Fruit fly (Drosophila melanogaster) whole organism, embryonic: ENCODE measurements around the gene CG1628.

Experiments
- B-H2 ChIP-seq: fragments of 200-800 bp; sonication (Bioruptor generic); optimal IDR thresholded peaks from 2 replicates; lab custom pipeline; 2018; ENCODE audit warnings: missing biosample characterization, mild to moderate bottlenecking, missing genetic modification characterization
- Blimp-1 ChIP-seq: fragments of 200-800 bp; sonication (Bioruptor generic); optimal IDR thresholded peaks from 3 replicates; lab custom pipeline; 2018; ENCODE audit warnings: missing biosample characterization, missing genetic modification characterization, mild to moderate bottlenecking, moderate library complexity, missing genetic modification reagents
- CG10209 ChIP-seq: fragments of 200-800 bp; sonication (Bioruptor generic); optimal IDR thresholded peaks from 3 replicates; lab custom pipeline; 2017; ENCODE audit warnings: missing biosample characterization, mild to moderate bottlenecking, missing genetic modification characterization, missing genetic modification reagents
- CG12942 ChIP-seq: fragments of 200-800 bp; sonication (Bioruptor generic); optimal IDR thresholded peaks from 3 replicates; lab custom pipeline; 2016; ENCODE audit warnings: missing biosample characterization, missing genetic modification characterization
- CG14667 ChIP-seq: fragments of 200-800 bp; sonication (Bioruptor generic); IDR thresholded peaks from 2 replicates; pipeline ENCODE4 v1.3.6; 2022; ENCODE audit warnings: missing biosample characterization, missing genetic modification characterization
- CG15011 ChIP-seq: fragments of 200-800 bp; sonication (Bioruptor generic); optimal IDR thresholded peaks from 3 replicates; lab custom pipeline; 2018; ENCODE audit warnings: missing biosample characterization, mild to moderate bottlenecking, missing genetic modification characterization
- CG1529 ChIP-seq: fragments of 200-800 bp; sonication (Bioruptor generic); optimal IDR thresholded peaks from 3 replicates; lab custom pipeline; 2018; ENCODE audit warnings: missing biosample characterization, missing genetic modification characterization
- CG15514 ChIP-seq: fragments of 200-800 bp; sonication (Bioruptor generic); optimal IDR thresholded peaks from 3 replicates; lab custom pipeline; 2017; ENCODE audit warnings: missing biosample characterization, missing genetic modification characterization, mild to moderate bottlenecking, moderate library complexity, missing genetic modification reagents
- CG17186 ChIP-seq: fragments of 200-800 bp; sonication (Bioruptor generic); optimal IDR thresholded peaks from 3 replicates; lab custom pipeline; 2017; ENCODE audit warnings: missing biosample characterization, missing genetic modification reagents, missing genetic modification characterization
- CG17328 ChIP-seq: fragments of 200-800 bp; sonication (Bioruptor generic); IDR thresholded peaks from 2 replicates; pipeline ENCODE4 v1.3.6; 2022; ENCODE audit warnings: missing biosample characterization, missing genetic modification characterization
- CG17568 ChIP-seq: fragments of 200-800 bp; sonication (Bioruptor generic); optimal IDR thresholded peaks from 2 replicates; lab custom pipeline; 2018; ENCODE audit warnings: missing biosample characterization, mild to moderate bottlenecking, missing genetic modification characterization, moderate library complexity
- CG18262 ChIP-seq: fragments of 200-800 bp; optimal IDR thresholded peaks from 3 replicates; lab custom pipeline; 2019; ENCODE audit warnings: missing biosample characterization, mild to moderate bottlenecking, missing genetic modification characterization, moderate library complexity
- CG18476 ChIP-seq: fragments of 200-800 bp; sonication (Bioruptor generic); optimal IDR thresholded peaks from 2 replicates; lab custom pipeline; 2016; ENCODE audit warnings: missing biosample characterization, mild to moderate bottlenecking, missing genetic modification characterization
- CG2129 ChIP-seq: fragments of 200-800 bp; sonication (Bioruptor generic); IDR thresholded peaks from 2 replicates; pipeline ENCODE4 v1.3.6; 2022; ENCODE audit warnings: missing biosample characterization, missing genetic modification characterization; ENCODE audit not compliant: partially characterized antibody
- CG2199 ChIP-seq: fragments of 200-800 bp; sonication (Bioruptor generic); IDR thresholded peaks from 3 replicates; pipeline ENCODE4 v1.3.6; 2022; ENCODE audit warnings: missing biosample characterization, missing genetic modification characterization
- CG33557 ChIP-seq: fragments of 200-800 bp; sonication (Bioruptor generic); optimal IDR thresholded peaks from 2 replicates; lab custom pipeline; 2019; ENCODE audit warnings: missing biosample characterization, mild to moderate bottlenecking, missing genetic modification characterization, moderate library complexity
- CG4282 ChIP-seq: fragments of 200-800 bp; sonication (Bioruptor generic); optimal IDR thresholded peaks from 2 replicates; lab custom pipeline; 2016; ENCODE audit warnings: missing biosample characterization, missing genetic modification characterization
- CG6683 ChIP-seq: fragments of 200-800 bp; sonication (Bioruptor generic); optimal IDR thresholded peaks from 2 replicates; lab custom pipeline; 2017; ENCODE audit warnings: missing biosample characterization, mild to moderate bottlenecking, missing genetic modification characterization, missing genetic modification reagents
- CG6689 ChIP-seq: fragments of 200-800 bp; sonication (Bioruptor generic); IDR thresholded peaks from 2 replicates; pipeline ENCODE4 v1.3.6; 2022; ENCODE audit warnings: missing biosample characterization, missing genetic modification characterization
- CG6813 ChIP-seq: fragments of 200-800 bp; sonication (Bioruptor generic); optimal IDR thresholded peaks from 2 replicates; lab custom pipeline; 2017; ENCODE audit warnings: missing biosample characterization, missing genetic modification characterization, mild to moderate bottlenecking, moderate library complexity, missing genetic modification reagents
- CG9609 ChIP-seq: fragments of 200-800 bp; sonication (Bioruptor generic); optimal IDR thresholded peaks from 3 replicates; lab custom pipeline; 2016; ENCODE audit warnings: missing biosample characterization, missing genetic modification characterization
- D19B ChIP-seq: fragments of 200-800 bp; sonication (Bioruptor generic); optimal IDR thresholded peaks from 2 replicates; lab custom pipeline; 2017; ENCODE audit warnings: missing biosample characterization, mild to moderate bottlenecking, missing genetic modification characterization
- Dad ChIP-seq: fragments of 200-800 bp; sonication (Bioruptor generic); optimal IDR thresholded peaks from 3 replicates; lab custom pipeline; 2016; ENCODE audit warnings: missing biosample characterization, missing genetic modification characterization
- Dref ChIP-seq: fragments of 200-800 bp; sonication (Bioruptor generic); IDR thresholded peaks from 2 replicates; pipeline ENCODE4 v1.3.6; 2022; ENCODE audit warnings: missing biosample characterization, missing genetic modification characterization
- E2f2 ChIP-seq: fragments of 200-800 bp; sonication (Bioruptor generic); IDR thresholded peaks from 2 replicates; pipeline ENCODE4 v1.3.6; 2022; ENCODE audit warnings: missing biosample characterization, missing genetic modification characterization
- Ets65A ChIP-seq: fragments of 200-800 bp; sonication (Bioruptor generic); peaks from one replicate; lab custom pipeline; 2016; ENCODE audit warnings: missing biosample characterization, missing genetic modification characterization
- Fer2 ChIP-seq: fragments of 200-800 bp; sonication (Bioruptor generic); optimal IDR thresholded peaks from 2 replicates; lab custom pipeline; 2018; ENCODE audit warnings: missing biosample characterization, mild to moderate bottlenecking, missing genetic modification characterization, moderate library complexity
- MTF-1 ChIP-seq: fragments of 200-800 bp; sonication (Bioruptor generic); optimal IDR thresholded peaks from 2 replicates; lab custom pipeline; 2018; ENCODE audit warnings: missing biosample characterization, mild to moderate bottlenecking, missing genetic modification characterization, borderline replicate concordance
- Mrtf ChIP-seq: fragments of 200-800 bp; sonication (Bioruptor generic); IDR thresholded peaks from 3 replicates; pipeline ENCODE4 v1.3.6; 2022; ENCODE audit warnings: missing biosample characterization, missing genetic modification characterization
- Oaz ChIP-seq: fragments of 200-800 bp; sonication (Bioruptor generic); IDR thresholded peaks from 2 replicates; pipeline ENCODE4 v1.3.6; 2022; ENCODE audit warnings: missing biosample characterization, missing genetic modification characterization
- Oli ChIP-seq: fragments of 200-800 bp; sonication (Bioruptor generic); optimal IDR thresholded peaks from 2 replicates; lab custom pipeline; 2018; ENCODE audit warnings: missing biosample characterization, mild to moderate bottlenecking, missing genetic modification characterization, moderate library complexity
- Scr ChIP-seq: fragments of 200-800 bp; sonication (Bioruptor generic); IDR thresholded peaks from 2 replicates; pipeline ENCODE4 v1.3.6; 2022; ENCODE audit warnings: missing biosample characterization, missing genetic modification characterization; ENCODE audit not compliant: partially characterized antibody
- Sry-δ ChIP-seq: fragments of 200-800 bp; sonication (Bioruptor generic); optimal IDR thresholded peaks from 2 replicates; lab custom pipeline; 2016; ENCODE audit warnings: missing biosample characterization, missing genetic modification characterization
- Xrp1 ChIP-seq: fragments of 200-800 bp; sonication (Bioruptor generic); IDR thresholded peaks from 2 replicates; pipeline ENCODE4 v1.3.6; 2022; ENCODE audit warnings: missing biosample characterization, missing genetic modification characterization
- ap ChIP-seq: fragments of 200-800 bp; sonication (Bioruptor generic); IDR thresholded peaks from 2 replicates; pipeline ENCODE4 v1.3.6; 2022; ENCODE audit warnings: missing biosample characterization, missing genetic modification characterization
- chn ChIP-seq: fragments of 200-800 bp; sonication (Bioruptor generic); optimal IDR thresholded peaks from 2 replicates; lab custom pipeline; 2016; ENCODE audit warnings: missing biosample characterization, missing genetic modification characterization
- cwo ChIP-seq: fragments of 200-800 bp; sonication (Bioruptor generic); optimal IDR thresholded peaks from 3 replicates; lab custom pipeline; 2017; ENCODE audit warnings: missing biosample characterization, missing genetic modification characterization, mild to moderate bottlenecking, moderate library complexity, missing genetic modification reagents
- dpn ChIP-seq, 2 experiments: fragments of 200-800 bp; sonication (Bioruptor generic); optimal IDR thresholded peaks; 3 replicates each; lab custom pipeline; 2016; ENCODE audit warnings: missing biosample characterization in 2 of 2, missing genetic modification characterization in 2 of 2
- en ChIP-seq: fragments of 200-800 bp; sonication (Bioruptor generic); optimal IDR thresholded peaks from 2 replicates; lab custom pipeline; 2016; ENCODE audit warnings: missing biosample characterization, missing genetic modification characterization
- ewg ChIP-seq: fragments of 200-800 bp; sonication (Bioruptor generic); optimal IDR thresholded peaks from 3 replicates; lab custom pipeline; 2017; ENCODE audit warnings: mild to moderate bottlenecking, missing biosample characterization, missing genetic modification reagents, missing genetic modification characterization
- gsb-n ChIP-seq: fragments of 200-800 bp; sonication (Bioruptor generic); optimal IDR thresholded peaks from 3 replicates; lab custom pipeline; 2018; ENCODE audit warnings: missing biosample characterization, mild to moderate bottlenecking, missing genetic modification characterization
- kay ChIP-seq: fragments of 200-800 bp; sonication (Bioruptor generic); optimal IDR thresholded peaks from 2 replicates; lab custom pipeline; 2016; ENCODE audit warnings: missing biosample characterization, missing genetic modification characterization
- otp ChIP-seq: fragments of 200-800 bp; sonication (Bioruptor generic); IDR thresholded peaks from 3 replicates; pipeline ENCODE4, ENCODE4 v1.3.6; 2022; ENCODE audit warnings: missing biosample characterization, missing genetic modification characterization
- pho ChIP-seq: fragments of 200-800 bp; sonication (Bioruptor generic); optimal IDR thresholded peaks from 2 replicates; lab custom pipeline; 2016; ENCODE audit warnings: missing biosample characterization, missing genetic modification characterization
- pzg ChIP-seq: fragments of 200-800 bp; sonication (Bioruptor generic); optimal IDR thresholded peaks from 3 replicates; lab custom pipeline; 2018; ENCODE audit warnings: missing biosample characterization, mild to moderate bottlenecking, missing genetic modification characterization, moderate library complexity
- schlank ChIP-seq: fragments of 200-800 bp; sonication (Bioruptor generic); optimal IDR thresholded peaks from 2 replicates; lab custom pipeline; 2018; ENCODE audit warnings: missing biosample characterization, mild to moderate bottlenecking, missing genetic modification characterization
- sisA ChIP-seq: fragments of 200-800 bp; sonication (Bioruptor generic); IDR thresholded peaks from 2 replicates; pipeline ENCODE4 v1.3.6; 2022; ENCODE audit warnings: missing biosample characterization, missing genetic modification characterization
- ssp ChIP-seq: fragments of 200-800 bp; sonication (Bioruptor generic); IDR thresholded peaks from 2 replicates; pipeline ENCODE4 v1.3.6; 2022; ENCODE audit warnings: missing biosample characterization, missing genetic modification characterization
- trh ChIP-seq: fragments of 200-800 bp; sonication (Bioruptor generic); optimal IDR thresholded peaks from 2 replicates; lab custom pipeline; 2016; ENCODE audit warnings: missing biosample characterization, missing genetic modification characterization
- wek ChIP-seq: fragments of 200-800 bp; sonication (Bioruptor generic); optimal IDR thresholded peaks from 3 replicates; lab custom pipeline; 2018; ENCODE audit warnings: missing biosample characterization, mild to moderate bottlenecking, missing genetic modification characterization, moderate library complexity
- yki ChIP-seq: fragments of >200 bp; optimal IDR thresholded peaks from 3 replicates; lab custom pipeline; 2018
- zf30C ChIP-seq: fragments of 200-800 bp; sonication (Bioruptor generic); optimal IDR thresholded peaks from 3 replicates; lab custom pipeline; 2018; ENCODE audit warnings: missing biosample characterization, mild to moderate bottlenecking, missing genetic modification characterization

CG1628 gene

dm6 chrX:10564145-10564544, 38.4 kb downstream of the CG1628 start (continued):
- no peak for TF ChIP-seq en
- TF ChIP-seq CG17568 (GFP tag; lab: Kevin White, UChicago), result no peak
- no peak for TF ChIP-seq CG9609 (GFP tag; lab: Kevin White, UChicago)
- TF ChIP-seq wek, result no peak
- TF ChIP-seq CG6813 (GFP tag; lab: Kevin White, UChicago), result no peak
- TF ChIP-seq pho (GFP tag; lab: Kevin White, UChicago), result no peak
- no peak for TF ChIP-seq CG1529
- no peak for TF ChIP-seq CG12942 (GFP tag; lab: Kevin White, UChicago)
- no peak for TF ChIP-seq CG2129 (GFP tag; lab: Robert Waterston, UW)
- TF ChIP-seq CG14667 (GFP tag; lab: Robert Waterston, UW), result no peak
- no peak for TF ChIP-seq Dad
- TF ChIP-seq CG18262, result no peak
- 0 out of 2 replicates have a peak, but pooled peaks have one; percentile 15 for TF ChIP-seq CG17328 (GFP tag; lab: Robert Waterston, UW)
- TF ChIP-seq dpn (GFP tag; optimal IDR thresholded peaks at IDR 0.05; lab: Kevin White, UChicago), result peak in 1 of 2 experiments; percentile 3
- TF ChIP-seq E2f2, result no peak
- peak; percentile 86 for TF ChIP-seq Ets65A
- no peak for TF ChIP-seq trh
- TF ChIP-seq Blimp-1 (GFP tag; lab: Kevin White, UChicago), result no peak
- no peak for TF ChIP-seq CG18476 (GFP tag; lab: Kevin White, UChicago)
- TF ChIP-seq pzg, result no peak
- TF ChIP-seq CG6689 (GFP tag; lab: Robert Waterston, UW), result peak; percentile 16; the same call in 1 of the 2 replicates
- TF ChIP-seq Oli (tag; lab: Kevin White, UChicago), result no peak
- peak; percentile 32; the same call in 1 of the 2 replicates for TF ChIP-seq Xrp1 (GFP tag; lab: Robert Waterston, UW)
- no peak for TF ChIP-seq Mrtf (GFP tag; lab: Robert Waterston, UW)
- TF ChIP-seq B-H2 (GFP tag; lab: Kevin White, UChicago), result no peak
- no peak for TF ChIP-seq ewg (GFP tag; lab: Kevin White, UChicago)
- TF ChIP-seq gsb-n (tag; lab: Kevin White, UChicago), result no peak
- TF ChIP-seq cwo, result peak; percentile 2
- TF ChIP-seq chn (GFP tag; lab: Kevin White, UChicago), result no peak
- TF ChIP-seq yki, result no peak
- 0 out of 3 replicates have a peak, but pooled peaks have one; percentile 15 for TF ChIP-seq otp (GFP tag; lab: Robert Waterston, UW)
- TF ChIP-seq CG15514 (GFP tag; lab: Kevin White, UChicago), result peak; percentile 13
- no peak for TF ChIP-seq Oaz (GFP tag; lab: Robert Waterston, UW)
- TF ChIP-seq CG17186 (GFP tag; lab: Kevin White, UChicago), result no peak
- TF ChIP-seq schlank, result no peak
- TF ChIP-seq CG15011, result no peak
- no peak for TF ChIP-seq CG10209 (GFP tag; lab: Kevin White, UChicago)
- TF ChIP-seq MTF-1 (GFP tag; lab: Kevin White, UChicago), result no peak
- no peak for TF ChIP-seq Sry-δ (GFP tag; lab: Kevin White, UChicago)
- no peak for TF ChIP-seq Dref (GFP tag; lab: Robert Waterston, UW)
- 0 out of 2 replicates have a peak, but pooled peaks have one; percentile 32 for TF ChIP-seq sisA (GFP tag; lab: Robert Waterston, UW)
- no peak for TF ChIP-seq CG2199
- TF ChIP-seq CG4282, result no peak
- TF ChIP-seq CG6683 (GFP tag; lab: Kevin White, UChicago), result no peak
- no peak for TF ChIP-seq CG33557 (GFP tag; lab: Kevin White, UChicago)
- TF ChIP-seq Scr (GFP tag; lab: Robert Waterston, UW), result no peak
- TF ChIP-seq zf30C (GFP tag; lab: Kevin White, UChicago), result no peak
- no peak for TF ChIP-seq ssp (GFP tag; lab: Robert Waterston, UW)
- TF ChIP-seq kay (GFP tag; lab: Kevin White, UChicago), result no peak
- TF ChIP-seq Fer2 (tag; lab: Kevin White, UChicago), result no peak
- TF ChIP-seq D19B (GFP tag; lab: Kevin White, UChicago), result no peak
- TF ChIP-seq ap (GFP tag; lab: Robert Waterston, UW), result no peak
